Worm (Caenorhabditis elegans) whole organism, midembryonic: ENCODE results near the gene mrp-6.

ENCODE experiments used
- T22C8.4 ChIP-seq: fragments of 200-800 bp; sonication (Bioruptor generic); IDR thresholded peaks from 2 replicates; pipeline ENCODE4 v1.3.6; 2022; ENCODE audit warnings: missing genetic modification characterization, missing compliant biosample characterization
- cog-1 ChIP-seq: sonication (generic microtip); optimal IDR thresholded peaks from 2 replicates; lab custom pipeline; 2016; ENCODE audit warnings: missing genetic modification characterization, missing compliant biosample characterization
- flt-1 ChIP-seq: fragments of 200-800 bp; sonication (Bioruptor generic); IDR thresholded peaks from 2 replicates; pipeline ENCODE4 v1.3.6; 2022; ENCODE audit warnings: missing genetic modification characterization, missing compliant biosample characterization
- klf-2 ChIP-seq: fragments of 200-800 bp; sonication (Bioruptor generic); conservative IDR thresholded peaks from 2 replicates; pipeline ENCODE4 v1.3.6; 2022; ENCODE audit warnings: missing genetic modification reagents, missing genetic modification characterization, missing compliant biosample characterization
- med-1 ChIP-seq: sonication (generic microtip); optimal IDR thresholded peaks from 2 replicates; lab custom pipeline; 2017; ENCODE audit warnings: missing genetic modification characterization, mild to moderate bottlenecking, missing compliant biosample characterization, antibody characterized with exemption, missing genetic modification reagents; ENCODE audit not compliant: insufficient read depth
- ref-1 ChIP-seq: fragments of 200-800 bp; sonication (Bioruptor generic); conservative IDR thresholded peaks from 2 replicates; pipeline ENCODE4 v1.3.6; 2022; ENCODE audit warnings: missing genetic modification reagents, missing genetic modification characterization, missing compliant biosample characterization
- tab-1 ChIP-seq: fragments of 200-800 bp; sonication (Bioruptor generic); IDR thresholded peaks from 2 replicates; pipeline ENCODE4 v1.3.6; 2022; ENCODE audit warnings: missing genetic modification characterization, missing compliant biosample characterization
- ztf-23 ChIP-seq: fragments of 200-800 bp; sonication (Bioruptor generic); IDR thresholded peaks from 2 replicates; pipeline ENCODE4 v1.3.6; 2022; ENCODE audit warnings: missing genetic modification reagents, missing genetic modification characterization, missing compliant biosample characterization
- ztf-29 ChIP-seq: fragments of 200-800 bp; sonication (Bioruptor generic); IDR thresholded peaks from 2 replicates; pipeline ENCODE4 v1.3.6; 2022; ENCODE audit warnings: missing genetic modification reagents, missing genetic modification characterization, missing compliant biosample characterization

The mrp-6 gene

ce11 chrX:4131354-4131753, 55.2 kb downstream of the mrp-6 start:
- TF ChIP-seq flt-1 (no peak), ref-1 (no peak), tab-1 (no peak), cog-1 (no peak), ztf-29 (no peak), ztf-23 (GFP tag; lab: Robert Waterston, UW) (no peak), med-1 (no peak), klf-2 (no peak)

ce11 chrX:4128684-4129083, 57.9 kb downstream of the mrp-6 start:
- no peak for TF ChIP-seq T22C8.4 (GFP tag; lab: Robert Waterston, UW)
- TF ChIP-seq tab-1 = no peak
- TF ChIP-seq flt-1 = no peak
- TF ChIP-seq med-1 = no peak
- TF ChIP-seq ztf-23 (GFP tag; lab: Robert Waterston, UW) = no peak
- TF ChIP-seq ref-1 = no peak
- no peak for TF ChIP-seq ztf-29
- no peak for TF ChIP-seq klf-2
- TF ChIP-seq cog-1 = no peak
